Worm (Caenorhabditis elegans): Measurements from ENCODE around the gene Y51H7BR.4.

Gene Y51H7BR.4

ce11 chrII:1529057-1529456 lies at the start of gene Y51H7BR.4:
Gene Y51H7BR.4 (plus strand): TSS chrII:1529357.
- TF ChIP-seq F13H6.1 (tag; optimal IDR thresholded peaks at IDR 0.05), result no peak
- no peak for TF ChIP-seq syd-9 (tag; optimal IDR thresholded peaks at IDR 0.05)
- no peak for TF ChIP-seq ceh-6 (GFP tag; optimal IDR thresholded peaks at IDR 0.05)
- TF ChIP-seq ztf-16 (tag; optimal IDR thresholded peaks at IDR 0.05), result no peak
- TF ChIP-seq lin-11 (tag; optimal IDR thresholded peaks at IDR 0.05), result no peak
- no peak for TF ChIP-seq ceh-34 (tag; optimal IDR thresholded peaks at IDR 0.05)
- TF ChIP-seq C38D4.7 (GFP tag; optimal IDR thresholded peaks at IDR 0.05), result no peak
- no peak for TF ChIP-seq unc-86 (tag; optimal IDR thresholded peaks at IDR 0.05)
- TF ChIP-seq ref-2 (tag; optimal IDR thresholded peaks at IDR 0.05), result no peak
- TF ChIP-seq hlh-30 (tag; optimal IDR thresholded peaks at IDR 0.05; ENCODE audit: insufficient read depth), result no peak
- no peak for TF ChIP-seq ets-4 (tag; optimal IDR thresholded peaks at IDR 0.05)
- TF ChIP-seq elt-2 (tag; optimal IDR thresholded peaks at IDR 0.05), result no peak
- no peak for TF ChIP-seq pha-2 (tag; optimal IDR thresholded peaks at IDR 0.05)
- TF ChIP-seq ttx-3 (tag; optimal IDR thresholded peaks at IDR 0.05), result no peak
- TF ChIP-seq fkh-6 (tag; optimal IDR thresholded peaks at IDR 0.05), result no peak
- TF ChIP-seq ceh-30 (tag; optimal IDR thresholded peaks at IDR 0.05), result no peak
- TF ChIP-seq ceh-22 (tag; optimal IDR thresholded peaks at IDR 0.05), result no peak
- no peak for TF ChIP-seq hlh-15 (tag; optimal IDR thresholded peaks at IDR 0.05)

ce11 chrII:1481660-1482059 lies 47.5 kb upstream of the Y51H7BR.4 start:
- TF ChIP-seq pros-1 (tag; optimal IDR thresholded peaks at IDR 0.05) (no peak), C08G9.2 (tag; optimal IDR thresholded peaks at IDR 0.05) (no peak), fkh-6 (tag; optimal IDR thresholded peaks at IDR 0.05) (no peak), ceh-34 (tag; optimal IDR thresholded peaks at IDR 0.05) (no peak), ceh-48 (tag; optimal IDR thresholded peaks at IDR 0.05) (no peak), ets-4 (tag; optimal IDR thresholded peaks at IDR 0.05) (no peak), odd-2 (tag; optimal IDR thresholded peaks at IDR 0.05) (no peak), ceh-31 (tag; optimal IDR thresholded peaks at IDR 0.05) (no peak), nfya-1 (tag; optimal IDR thresholded peaks at IDR 0.05) (no peak), ceh-9 (tag; optimal IDR thresholded peaks at IDR 0.05) (no peak), unc-42 (tag; optimal IDR thresholded peaks at IDR 0.05) (no peak), lin-11 (tag; optimal IDR thresholded peaks at IDR 0.05) (no peak), mec-3 (tag; optimal IDR thresholded peaks at IDR 0.05; ENCODE audit: borderline replicate concordance) (no peak), K09A11.1 (tag; optimal IDR thresholded peaks at IDR 0.05; ENCODE audit: insufficient read depth) (no peak), unc-3 (GFP tag; conservative IDR thresholded peaks at IDR 0.05) (no peak), unc-3 (tag; optimal IDR thresholded peaks at IDR 0.05) (no peak), ahr-1 (tag; optimal IDR thresholded peaks at IDR 0.05) (no peak)

ce11 chrII:1482419-1482818 lies 46.7 kb upstream of the Y51H7BR.4 start:
- TF ChIP-seq madf-2 (tag; optimal IDR thresholded peaks at IDR 0.05), result no peak
- no peak for TF ChIP-seq mec-3 (tag; optimal IDR thresholded peaks at IDR 0.05; ENCODE audit: borderline replicate concordance)
- no peak for TF ChIP-seq ceh-22 (tag; optimal IDR thresholded peaks at IDR 0.05)

ce11 chrII:1490813-1491212 lies 38.3 kb upstream of the Y51H7BR.4 start:
- no peak for TF ChIP-seq sox-4 (tag; optimal IDR thresholded peaks at IDR 0.05)
- TF ChIP-seq ztf-16 (tag; optimal IDR thresholded peaks at IDR 0.05), result no peak
- no peak for TF ChIP-seq ttx-3 (tag; optimal IDR thresholded peaks at IDR 0.05)
- TF ChIP-seq unc-3 (GFP tag; conservative IDR thresholded peaks at IDR 0.05), result no peak
- no peak for TF ChIP-seq unc-3 (tag; optimal IDR thresholded peaks at IDR 0.05)
- TF ChIP-seq nhr-11 (tag; optimal IDR thresholded peaks at IDR 0.05), result no peak
- no peak for TF ChIP-seq gmeb-2 (tag; optimal IDR thresholded peaks at IDR 0.05)
- no peak for TF ChIP-seq elt-4 (tag; optimal IDR thresholded peaks at IDR 0.05)
- TF ChIP-seq sdc-2 (tag; optimal IDR thresholded peaks at IDR 0.05), result no peak
- no peak for TF ChIP-seq ceh-22 (tag; optimal IDR thresholded peaks at IDR 0.05)
- TF ChIP-seq lin-11 (tag; optimal IDR thresholded peaks at IDR 0.05), result no peak
- TF ChIP-seq hlh-30 (tag; optimal IDR thresholded peaks at IDR 0.05; ENCODE audit: insufficient read depth), result no peak
- TF ChIP-seq fkh-10 (GFP tag; optimal IDR thresholded peaks at IDR 0.05), result no peak
- TF ChIP-seq dmd-4 (tag; optimal IDR thresholded peaks at IDR 0.05; ENCODE audit: borderline replicate concordance), result no peak
- TF ChIP-seq nfya-1 (tag; optimal IDR thresholded peaks at IDR 0.05), result no peak
- TF ChIP-seq ceh-24 (tag; optimal IDR thresholded peaks at IDR 0.05), result no peak
